Fruit fly (Drosophila melanogaster) whole organism, embryonic: Measurements from ENCODE around the gene Hez.
A peak's percentile ranks its signal among the peaks of the same experiment; 100 is the strongest.

Experiments
- Aef1 ChIP-seq: fragments of 200-800 bp; sonication (Bioruptor generic); IDR thresholded peaks from 3 replicates; pipeline ENCODE4 v1.3.6; 2022; ENCODE audit warnings: missing biosample characterization, missing genetic modification characterization
- Awh ChIP-seq: fragments of 200-800 bp; sonication (Bioruptor generic); IDR thresholded peaks from 2 replicates; pipeline ENCODE4, ENCODE4 v1.3.6; 2022; ENCODE audit warnings: missing biosample characterization, missing genetic modification characterization
- CG10147 ChIP-seq: fragments of 200-800 bp; sonication (Bioruptor generic); optimal IDR thresholded peaks from 2 replicates; lab custom pipeline; 2019; ENCODE audit warnings: missing biosample characterization, mild to moderate bottlenecking, missing genetic modification characterization, moderate library complexity
- CG10654 ChIP-seq: fragments of 200-800 bp; sonication (Bioruptor generic); optimal IDR thresholded peaks from 2 replicates; lab custom pipeline; 2016; ENCODE audit warnings: missing biosample characterization, missing genetic modification characterization
- CG10959 ChIP-seq: fragments of 200-800 bp; sonication (Bioruptor generic); IDR thresholded peaks from 2 replicates; pipeline ENCODE4 v1.3.6; 2022; ENCODE audit warnings: missing biosample characterization, missing genetic modification characterization
- CG11085 ChIP-seq: fragments of 200-800 bp; sonication (Bioruptor generic); IDR thresholded peaks from 2 replicates; pipeline ENCODE4 v1.3.6; 2022; ENCODE audit warnings: missing biosample characterization, missing genetic modification characterization
- CG11696 ChIP-seq: fragments of 200-800 bp; sonication (Bioruptor generic); IDR thresholded peaks from 2 replicates; pipeline ENCODE4 v1.3.6; 2022; ENCODE audit warnings: missing biosample characterization, missing genetic modification characterization
- CG12155 ChIP-seq: fragments of 200-800 bp; sonication (Bioruptor generic); optimal IDR thresholded peaks from 3 replicates; lab custom pipeline; 2016; ENCODE audit warnings: missing biosample characterization, missing genetic modification characterization
- CG13123 ChIP-seq: fragments of 200-800 bp; sonication (Bioruptor generic); optimal IDR thresholded peaks from 2 replicates; lab custom pipeline; 2016; ENCODE audit warnings: missing biosample characterization, missing genetic modification characterization
- CG14667 ChIP-seq: fragments of 200-800 bp; sonication (Bioruptor generic); IDR thresholded peaks from 2 replicates; pipeline ENCODE4 v1.3.6; 2022; ENCODE audit warnings: missing biosample characterization, missing genetic modification characterization
- CG16863 ChIP-seq: fragments of 200-800 bp; sonication (Bioruptor generic); optimal IDR thresholded peaks from 3 replicates; lab custom pipeline; 2016; ENCODE audit warnings: missing biosample characterization, missing genetic modification characterization
- CG17912 ChIP-seq: fragments of 200-800 bp; sonication (Bioruptor generic); optimal IDR thresholded peaks from 2 replicates; lab custom pipeline; 2018; ENCODE audit warnings: missing biosample characterization, mild to moderate bottlenecking, missing genetic modification characterization
- CG31388 ChIP-seq: fragments of 200-800 bp; sonication (Bioruptor generic); optimal IDR thresholded peaks from 2 replicates; lab custom pipeline; 2016; ENCODE audit warnings: missing biosample characterization, missing genetic modification characterization
- CG34224 ChIP-seq: fragments of 200-800 bp; sonication (Bioruptor generic); IDR thresholded peaks from 3 replicates; pipeline ENCODE4 v1.3.6; 2022; ENCODE audit warnings: missing biosample characterization, missing genetic modification characterization; ENCODE audit not compliant: partially characterized antibody
- CG3726 ChIP-seq: fragments of 200-800 bp; sonication (Bioruptor generic); IDR thresholded peaks from 3 replicates; pipeline ENCODE4, ENCODE4 v1.3.6; 2022; ENCODE audit warnings: missing biosample characterization, missing genetic modification characterization
- CG3838 ChIP-seq: fragments of 200-800 bp; sonication (Bioruptor generic); optimal IDR thresholded peaks from 3 replicates; lab custom pipeline; 2016; ENCODE audit warnings: missing biosample characterization, missing genetic modification characterization
- CG4707 ChIP-seq: fragments of 200-800 bp; sonication (Bioruptor generic); optimal IDR thresholded peaks from 2 replicates; lab custom pipeline; 2018; ENCODE audit warnings: missing biosample characterization, mild to moderate bottlenecking, missing genetic modification characterization, moderate library complexity
- CG6254 ChIP-seq: fragments of 200-800 bp; sonication (Bioruptor generic); optimal IDR thresholded peaks from 3 replicates; lab custom pipeline; 2017; ENCODE audit warnings: mild to moderate bottlenecking, missing biosample characterization, missing genetic modification reagents, missing genetic modification characterization
- CG7556 ChIP-seq: fragments of 200-800 bp; sonication (Bioruptor generic); optimal IDR thresholded peaks from 2 replicates; lab custom pipeline; 2017; ENCODE audit warnings: missing biosample characterization, mild to moderate bottlenecking, missing genetic modification characterization
- CG9932 ChIP-seq: fragments of 200-800 bp; sonication (Bioruptor generic); IDR thresholded peaks from 2 replicates; pipeline ENCODE4 v1.3.6; 2022; ENCODE audit warnings: missing biosample characterization, missing genetic modification characterization
- CkIIα-i1 ChIP-seq: fragments of 200-800 bp; sonication (Bioruptor generic); IDR thresholded peaks from 2 replicates; pipeline ENCODE4 v1.3.6; 2022; ENCODE audit warnings: missing biosample characterization, missing genetic modification characterization
- Elba2 ChIP-seq: fragments of 200-800 bp; sonication (Bioruptor generic); optimal IDR thresholded peaks from 3 replicates; lab custom pipeline; 2016; ENCODE audit warnings: missing biosample characterization, missing genetic modification characterization
- HLH3B ChIP-seq: fragments of 200-800 bp; sonication (Bioruptor generic); IDR thresholded peaks from 2 replicates; pipeline ENCODE4 v1.3.6; 2022; ENCODE audit warnings: missing biosample characterization, missing genetic modification characterization
- HLH4C ChIP-seq: fragments of 200-800 bp; sonication (Bioruptor generic); IDR thresholded peaks from 3 replicates; pipeline ENCODE4 v1.3.6; 2022; ENCODE audit warnings: missing biosample characterization, missing genetic modification characterization; ENCODE audit not compliant: partially characterized antibody
- Hand ChIP-seq: fragments of 200-800 bp; sonication (Bioruptor generic); optimal IDR thresholded peaks from 2 replicates; lab custom pipeline; 2017; ENCODE audit warnings: mild to moderate bottlenecking, missing biosample characterization, missing genetic modification reagents, missing genetic modification characterization
- Hey ChIP-seq: fragments of 200-800 bp; sonication (Bioruptor generic); optimal IDR thresholded peaks from 3 replicates; lab custom pipeline; 2018; ENCODE audit warnings: missing biosample characterization, mild to moderate bottlenecking, missing genetic modification characterization
- Kr ChIP-seq: fragments of 200-800 bp; sonication (Bioruptor generic); optimal IDR thresholded peaks from 2 replicates; lab custom pipeline; 2017; ENCODE audit warnings: missing biosample characterization, mild to moderate bottlenecking, missing genetic modification characterization
- Max ChIP-seq: fragments of 200-800 bp; sonication (Bioruptor generic); optimal IDR thresholded peaks from 2 replicates; lab custom pipeline; 2016; ENCODE audit warnings: missing biosample characterization, mild to moderate bottlenecking, missing genetic modification characterization
- Med ChIP-seq: fragments of 200-800 bp; sonication (Bioruptor generic); peaks from one replicate; lab custom pipeline; 2016; ENCODE audit warnings: missing biosample characterization, missing genetic modification characterization, mild to moderate bottlenecking, inconsistent platforms, moderate library complexity
- NK7.1 ChIP-seq: fragments of 200-800 bp; sonication (Bioruptor generic); optimal IDR thresholded peaks from 3 replicates; lab custom pipeline; 2016; ENCODE audit warnings: missing biosample characterization, missing genetic modification characterization
- Rx ChIP-seq: fragments of 200-800 bp; sonication (Bioruptor generic); IDR thresholded peaks from 2 replicates; pipeline ENCODE4 v1.3.6; 2022; ENCODE audit warnings: missing biosample characterization, missing genetic modification characterization
- chinmo ChIP-seq: fragments of 200-800 bp; sonication (Bioruptor generic); IDR thresholded peaks from 4 replicates; pipeline ENCODE4 v1.3.6; 2022; ENCODE audit warnings: missing biosample characterization, missing genetic modification characterization; ENCODE audit not compliant: partially characterized antibody
- crol ChIP-seq: fragments of 200-800 bp; sonication (Bioruptor generic); IDR thresholded peaks from 2 replicates; pipeline ENCODE4 v1.3.6; 2022; ENCODE audit warnings: missing biosample characterization, missing genetic modification characterization
- cwo ChIP-seq: fragments of 200-800 bp; sonication (Bioruptor generic); optimal IDR thresholded peaks from 3 replicates; lab custom pipeline; 2017; ENCODE audit warnings: missing biosample characterization, missing genetic modification characterization, mild to moderate bottlenecking, moderate library complexity, missing genetic modification reagents
- da ChIP-seq: fragments of 200-800 bp; sonication (Bioruptor generic); optimal IDR thresholded peaks from 2 replicates; lab custom pipeline; 2016; ENCODE audit warnings: missing biosample characterization, missing genetic modification characterization
- dmrt11E ChIP-seq: fragments of 200-800 bp; sonication (Bioruptor generic); optimal IDR thresholded peaks from 3 replicates; lab custom pipeline; 2018; ENCODE audit warnings: missing biosample characterization, mild to moderate bottlenecking, missing genetic modification characterization, moderate library complexity
- gt ChIP-seq: fragments of 200-800 bp; sonication (Bioruptor generic); IDR thresholded peaks from 2 replicates; pipeline ENCODE4 v1.3.6; 2022; ENCODE audit warnings: missing biosample characterization, missing genetic modification characterization
- ham ChIP-seq: fragments of 200-800 bp; sonication (Bioruptor generic); IDR thresholded peaks from 2 replicates; pipeline ENCODE4 v1.3.6; 2022; ENCODE audit warnings: missing biosample characterization, missing genetic modification characterization
- ken ChIP-seq: fragments of 200-800 bp; sonication (Bioruptor generic); IDR thresholded peaks from 3 replicates; pipeline ENCODE4 v1.3.6; 2022; ENCODE audit warnings: missing biosample characterization, missing genetic modification characterization
- lmd ChIP-seq: fragments of 200-800 bp; sonication (Bioruptor generic); IDR thresholded peaks from 2 replicates; pipeline ENCODE4 v1.3.6; 2022; ENCODE audit warnings: missing biosample characterization, missing genetic modification characterization
- nerfin-2 ChIP-seq: fragments of 200-800 bp; sonication (Bioruptor generic); IDR thresholded peaks from 2 replicates; pipeline ENCODE4 v1.3.6; 2022; ENCODE audit warnings: missing biosample characterization, missing genetic modification characterization; ENCODE audit not compliant: partially characterized antibody
- ranshi ChIP-seq: fragments of 200-800 bp; sonication (Bioruptor generic); IDR thresholded peaks from 2 replicates; pipeline ENCODE4 v1.3.6; 2022; ENCODE audit warnings: missing biosample characterization, missing genetic modification characterization
- ro ChIP-seq: fragments of 200-800 bp; sonication (Bioruptor generic); IDR thresholded peaks from 2 replicates; pipeline ENCODE4 v1.3.6; 2022; ENCODE audit warnings: missing biosample characterization, missing genetic modification characterization
- seq ChIP-seq: fragments of 200-800 bp; sonication (Bioruptor generic); IDR thresholded peaks from 2 replicates; pipeline ENCODE4 v1.3.6; 2022; ENCODE audit warnings: missing biosample characterization, missing genetic modification characterization
- sim ChIP-seq: fragments of 200-800 bp; sonication (Bioruptor generic); IDR thresholded peaks from 2 replicates; pipeline ENCODE4 v1.3.6; 2022; ENCODE audit warnings: missing biosample characterization, missing genetic modification characterization
- tna ChIP-seq: fragments of 200-800 bp; sonication (Bioruptor generic); IDR thresholded peaks from 2 replicates; pipeline ENCODE4 v1.3.6; 2022; ENCODE audit warnings: missing biosample characterization, missing genetic modification characterization; ENCODE audit not compliant: partially characterized antibody
- trem ChIP-seq: fragments of 200-800 bp; optimal IDR thresholded peaks from 3 replicates; lab custom pipeline; 2019; ENCODE audit warnings: missing biosample characterization, mild to moderate bottlenecking, missing genetic modification characterization, moderate library complexity
- tup ChIP-seq: fragments of 200-800 bp; sonication (Bioruptor generic); optimal IDR thresholded peaks from 2 replicates; lab custom pipeline; 2016; ENCODE audit warnings: missing biosample characterization, mild to moderate bottlenecking, missing genetic modification characterization, moderate library complexity
- twi ChIP-seq: fragments of 200-800 bp; optimal IDR thresholded peaks from 2 replicates; lab custom pipeline; 2019; ENCODE audit warnings: missing biosample characterization, mild to moderate bottlenecking, missing genetic modification characterization, moderate library complexity

Gene Hez

DNA sequence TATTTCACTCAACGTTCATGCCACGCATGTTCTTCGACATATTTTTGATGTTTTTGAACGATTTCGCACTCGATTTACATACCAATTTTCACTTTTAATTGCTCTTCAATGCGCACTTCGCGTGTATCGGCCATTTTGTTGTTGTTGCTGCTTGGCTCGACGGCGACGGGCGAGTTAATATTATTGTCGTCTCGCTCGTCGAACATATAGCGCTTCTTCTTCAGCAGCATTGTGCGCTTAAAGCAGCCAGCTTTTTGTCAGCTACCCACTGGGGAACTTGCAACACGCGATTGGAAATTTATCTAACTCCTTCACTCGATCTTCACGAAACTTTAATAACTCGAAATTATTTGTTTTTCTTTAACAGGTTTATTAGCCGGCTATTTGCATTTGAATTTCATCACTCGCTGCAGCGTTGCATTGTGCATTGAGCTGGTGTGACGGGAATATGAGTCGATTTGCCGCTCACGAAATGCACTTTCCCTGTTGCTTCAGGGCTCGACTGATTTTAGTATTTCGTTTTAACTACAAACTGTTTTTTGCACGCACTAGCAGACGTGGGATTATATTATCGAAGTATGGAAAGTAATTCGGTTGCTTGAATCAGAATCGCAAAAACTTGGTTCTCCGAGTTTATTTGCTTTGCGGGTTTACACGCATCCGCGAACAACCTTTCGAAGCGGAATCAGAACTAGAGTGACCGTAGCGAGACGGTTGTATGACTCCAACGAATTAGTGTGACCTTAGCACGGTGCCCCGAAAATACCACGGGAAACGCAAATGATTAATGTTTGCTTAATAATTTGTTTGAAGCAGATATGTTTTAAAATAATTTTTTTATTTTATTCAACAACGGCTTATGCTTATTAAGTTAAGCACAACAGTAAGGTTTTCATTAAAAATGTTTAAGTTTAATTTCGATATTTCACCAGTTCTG, 39.7 kb downstream of the Hez start, which contains the start of gene RasGAP1 (continued):
- TF ChIP-seq Rx (GFP tag; lab: Robert Waterston, UW) (no peak), crol (GFP tag; lab: Robert Waterston, UW) (no peak), CG11085 (GFP tag; lab: Robert Waterston, UW) (no peak), CG10147 (GFP tag; lab: Kevin White, UChicago) (no peak), seq (GFP tag; lab: Robert Waterston, UW) (no peak), Kr (GFP tag; lab: Kevin White, UChicago) (no peak), trem (no peak), CG31388 (GFP tag; lab: Kevin White, UChicago) (no peak), CG3838 (GFP tag; lab: Kevin White, UChicago) (no peak), da (GFP tag; lab: Kevin White, UChicago) (no peak), lmd (GFP tag; lab: Robert Waterston, UW) (no peak), nerfin-2 (no peak), ham (GFP tag; lab: Robert Waterston, UW) (no peak), chinmo (peak; percentile 94; the same call in 2 of the 4 replicates), CG10654 (no peak), dmrt11E (no peak), CG9932 (GFP tag; lab: Robert Waterston, UW) (peak; percentile 22; the same call in 1 of the 2 replicates), Med (GFP tag; lab: Kevin White, UChicago) (peak; percentile 71), CG6254 (GFP tag; lab: Kevin White, UChicago) (peak; percentile 13), CG7556 (GFP tag; lab: Kevin White, UChicago) (no peak), CG4707 (GFP tag; lab: Kevin White, UChicago) (no peak), cwo (GFP tag; lab: Kevin White, UChicago) (no peak), CG10959 (GFP tag; lab: Robert Waterston, UW) (no peak), CG12155 (GFP tag; lab: Kevin White, UChicago) (peak; percentile 82), CG14667 (GFP tag; lab: Robert Waterston, UW) (no peak), HLH3B (GFP tag; lab: Robert Waterston, UW) (0 out of 2 replicates have a peak, but pooled peaks have one; percentile 6), Hey (tag; lab: Kevin White, UChicago) (no peak), CG3726 (GFP tag; lab: Robert Waterston, UW) (no peak), gt (GFP tag; lab: Robert Waterston, UW) (no peak), tna (GFP tag; lab: Robert Waterston, UW) (no peak), NK7.1 (GFP tag; lab: Kevin White, UChicago) (no peak), CkIIα-i1 (GFP tag; lab: Robert Waterston, UW) (no peak), Awh (GFP tag; lab: Robert Waterston, UW) (no peak), CG11696 (GFP tag; lab: Robert Waterston, UW) (no peak), CG17912 (GFP tag; lab: Kevin White, UChicago) (no peak), ranshi (GFP tag; lab: Robert Waterston, UW) (no peak), CG34224 (GFP tag; lab: Robert Waterston, UW) (0 out of 3 replicates have a peak, but pooled peaks have one; percentile 16), HLH4C (peak; percentile 54; the same call in 2 of the 3 replicates), tup (GFP tag; lab: Kevin White, UChicago) (no peak), twi (tag; lab: Kevin White, UChicago) (no peak), ken (GFP tag; lab: Robert Waterston, UW) (peak; percentile 35; the same call in 2 of the 3 replicates), Max (GFP tag; lab: Kevin White, UChicago) (peak; percentile 16), ro (GFP tag; lab: Robert Waterston, UW) (no peak), Hand (GFP tag; lab: Kevin White, UChicago) (no peak), sim (GFP tag; lab: Robert Waterston, UW) (no peak), CG13123 (no peak), Aef1 (GFP tag; lab: Robert Waterston, UW) (peak; percentile 77), Elba2 (GFP tag; lab: Kevin White, UChicago) (no peak), CG16863 (GFP tag; lab: Kevin White, UChicago) (no peak)
